Fruit fly (Drosophila melanogaster) whole organism, prepupa: ENCODE measurements around the gene CG7582.

Experiments
- CG10631 ChIP-seq: fragments of 200-800 bp; sonication (Bioruptor generic); optimal IDR thresholded peaks from 2 replicates; lab custom pipeline; 2016; ENCODE audit warnings: missing biosample characterization, missing genetic modification characterization
- Lpt ChIP-seq: fragments of 200-800 bp; sonication (Bioruptor generic); optimal IDR thresholded peaks from 3 replicates; lab custom pipeline; 2016; ENCODE audit warnings: missing biosample characterization, missing genetic modification characterization
- Smox ChIP-seq: fragments of 200-800 bp; sonication (Bioruptor generic); optimal IDR thresholded peaks from 3 replicates; lab custom pipeline; 2016; ENCODE audit warnings: missing biosample characterization, missing genetic modification characterization
- fd59A ChIP-seq: fragments of 200-800 bp; sonication (Bioruptor generic); optimal IDR thresholded peaks from 2 replicates; lab custom pipeline; 2017; ENCODE audit warnings: missing biosample characterization, mild to moderate bottlenecking, missing genetic modification characterization, missing genetic modification reagents
- net ChIP-seq: fragments of 200-800 bp; sonication (Bioruptor generic); optimal IDR thresholded peaks from 3 replicates; lab custom pipeline; 2016; ENCODE audit warnings: missing biosample characterization, missing genetic modification characterization

dm6 chr3R:29675333-29675732 is 6.7 kb downstream of the CG7582 start, which contains the start of the genes Bub3 and Cap-D2:
- TF ChIP-seq CG10631 (GFP tag; lab: Kevin White, UChicago): no peak
- TF ChIP-seq Smox (GFP tag; lab: Kevin White, UChicago): peak; percentile 60
- peak; percentile 54 for TF ChIP-seq Lpt (GFP tag; lab: Kevin White, UChicago)
- no peak for TF ChIP-seq fd59A (GFP tag; lab: Kevin White, UChicago)
- TF ChIP-seq net: peak; percentile 44
